Worm (Caenorhabditis elegans) whole organism, midembryonic: ENCODE results near the gene cyp-34A9.

Source experiments
- T22C8.4 ChIP-seq: fragments of 200-800 bp; sonication (Bioruptor generic); IDR thresholded peaks from 2 replicates; pipeline ENCODE4 v1.3.6; 2022; ENCODE audit warnings: missing genetic modification characterization, missing compliant biosample characterization
- cog-1 ChIP-seq: sonication (generic microtip); optimal IDR thresholded peaks from 2 replicates; lab custom pipeline; 2016; ENCODE audit warnings: missing genetic modification characterization, missing compliant biosample characterization
- flt-1 ChIP-seq: fragments of 200-800 bp; sonication (Bioruptor generic); IDR thresholded peaks from 2 replicates; pipeline ENCODE4 v1.3.6; 2022; ENCODE audit warnings: missing genetic modification characterization, missing compliant biosample characterization
- klf-2 ChIP-seq: fragments of 200-800 bp; sonication (Bioruptor generic); conservative IDR thresholded peaks from 2 replicates; pipeline ENCODE4 v1.3.6; 2022; ENCODE audit warnings: missing genetic modification reagents, missing genetic modification characterization, missing compliant biosample characterization
- med-1 ChIP-seq: sonication (generic microtip); optimal IDR thresholded peaks from 2 replicates; lab custom pipeline; 2017; ENCODE audit warnings: missing genetic modification characterization, mild to moderate bottlenecking, missing compliant biosample characterization, antibody characterized with exemption, missing genetic modification reagents; ENCODE audit not compliant: insufficient read depth
- ref-1 ChIP-seq: fragments of 200-800 bp; sonication (Bioruptor generic); conservative IDR thresholded peaks from 2 replicates; pipeline ENCODE4 v1.3.6; 2022; ENCODE audit warnings: missing genetic modification reagents, missing genetic modification characterization, missing compliant biosample characterization
- tab-1 ChIP-seq: fragments of 200-800 bp; sonication (Bioruptor generic); IDR thresholded peaks from 2 replicates; pipeline ENCODE4 v1.3.6; 2022; ENCODE audit warnings: missing genetic modification characterization, missing compliant biosample characterization
- ztf-23 ChIP-seq: fragments of 200-800 bp; sonication (Bioruptor generic); IDR thresholded peaks from 2 replicates; pipeline ENCODE4 v1.3.6; 2022; ENCODE audit warnings: missing genetic modification reagents, missing genetic modification characterization, missing compliant biosample characterization
- ztf-29 ChIP-seq: fragments of 200-800 bp; sonication (Bioruptor generic); IDR thresholded peaks from 2 replicates; pipeline ENCODE4 v1.3.6; 2022; ENCODE audit warnings: missing genetic modification reagents, missing genetic modification characterization, missing compliant biosample characterization

cyp-34A9 gene

DNA sequence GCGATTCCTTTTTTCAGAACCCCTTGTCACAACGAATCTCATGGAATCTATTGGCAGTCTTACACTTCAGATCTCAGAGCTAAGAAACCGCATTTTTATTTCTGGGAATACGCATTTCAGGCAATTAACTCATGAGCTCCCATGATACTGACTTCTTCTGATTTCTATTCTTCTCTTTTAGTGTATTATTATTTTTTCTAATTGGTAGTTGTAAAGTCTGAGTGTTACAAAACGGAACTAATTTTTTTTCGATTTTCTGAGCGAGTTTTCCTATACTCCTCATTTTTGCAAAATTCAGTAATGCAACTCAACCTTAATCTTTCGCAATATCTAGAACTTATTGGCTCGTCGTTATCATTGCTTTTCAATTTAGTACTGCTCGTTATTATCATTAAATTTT, 4.0 kb upstream of the cyp-34A9 start, which contains the start of gene str-82:
str-82 (plus strand) TSS at position 301 of the 400 bp plus-strand sequence.
- TF ChIP-seq ztf-23 (GFP tag; lab: Robert Waterston, UW) (no peak), cog-1 (tag; lab: Kevin White, UChicago) (no peak), ztf-29 (no peak), flt-1 (GFP tag; lab: Robert Waterston, UW) (no peak), ref-1 (GFP tag; lab: Robert Waterston, UW) (no peak), klf-2 (GFP tag; lab: Robert Waterston, UW) (no peak), tab-1 (GFP tag; lab: Robert Waterston, UW) (no peak), med-1 (GFP tag; lab: Kevin White, UChicago) (no peak), T22C8.4 (GFP tag; lab: Robert Waterston, UW) (no peak)

DNA sequence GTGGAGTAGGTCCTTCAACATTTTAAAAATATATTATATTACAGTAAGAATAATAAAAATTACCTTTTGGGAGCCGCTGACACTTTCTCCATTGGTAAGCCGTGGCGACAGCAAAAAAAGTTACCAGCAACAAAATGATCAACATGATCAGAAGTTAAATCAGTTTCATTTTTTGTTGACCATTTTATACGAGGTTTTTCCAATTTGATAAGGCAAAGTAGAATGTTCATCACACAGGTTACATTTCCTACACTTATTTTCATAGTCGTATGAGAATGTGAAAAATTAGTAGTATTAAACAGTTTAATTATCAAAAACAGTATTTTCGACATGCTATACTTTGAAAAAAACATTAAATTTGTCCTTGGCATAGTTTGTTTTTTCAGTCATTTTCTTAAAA, 2.5 kb upstream of the cyp-34A9 start, which contains the start of gene cyp-34A10:
cyp-34A10 (minus strand) TSS at position 146 of the 400 bp plus-strand sequence.
- TF ChIP-seq tab-1 (GFP tag; lab: Robert Waterston, UW) = no peak
- TF ChIP-seq ref-1 (GFP tag; lab: Robert Waterston, UW) = no peak
- TF ChIP-seq flt-1 (GFP tag; lab: Robert Waterston, UW) = no peak
- no peak for TF ChIP-seq ztf-23 (GFP tag; lab: Robert Waterston, UW)
- no peak for TF ChIP-seq klf-2 (GFP tag; lab: Robert Waterston, UW)
- TF ChIP-seq med-1 (GFP tag; lab: Kevin White, UChicago) = no peak
- no peak for TF ChIP-seq cog-1 (tag; lab: Kevin White, UChicago)
- no peak for TF ChIP-seq ztf-29
- TF ChIP-seq T22C8.4 (GFP tag; lab: Robert Waterston, UW) = no peak

DNA sequence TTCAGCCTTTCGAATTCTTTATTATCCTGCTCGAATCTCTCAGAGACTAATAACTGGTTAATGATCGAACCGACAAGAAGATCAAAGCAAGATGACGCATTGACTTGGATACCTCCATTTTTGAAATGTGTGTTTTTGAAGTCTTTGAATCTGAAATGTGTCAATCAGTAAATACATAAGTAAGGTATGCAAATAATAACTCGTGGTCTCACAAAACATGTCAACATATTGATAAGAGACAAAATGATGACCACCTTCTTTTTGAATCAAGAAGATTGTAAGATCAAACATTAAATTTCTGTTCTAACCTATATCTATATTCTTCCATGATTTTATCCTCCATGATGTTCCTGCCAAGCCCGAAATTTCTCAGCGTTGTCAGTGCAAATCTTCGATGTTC, 676 bp downstream of the cyp-34A9 start:
- no peak for TF ChIP-seq cog-1 (tag; lab: Kevin White, UChicago)
- TF ChIP-seq ztf-29 = no peak
- no peak for TF ChIP-seq ref-1 (GFP tag; lab: Robert Waterston, UW)
- TF ChIP-seq med-1 (GFP tag; lab: Kevin White, UChicago) = no peak
- TF ChIP-seq T22C8.4 (GFP tag; lab: Robert Waterston, UW) = no peak
- TF ChIP-seq tab-1 (GFP tag; lab: Robert Waterston, UW) = no peak
- no peak for TF ChIP-seq klf-2 (GFP tag; lab: Robert Waterston, UW)
- TF ChIP-seq ztf-23 (GFP tag; lab: Robert Waterston, UW) = no peak
- no peak for TF ChIP-seq flt-1 (GFP tag; lab: Robert Waterston, UW)

DNA sequence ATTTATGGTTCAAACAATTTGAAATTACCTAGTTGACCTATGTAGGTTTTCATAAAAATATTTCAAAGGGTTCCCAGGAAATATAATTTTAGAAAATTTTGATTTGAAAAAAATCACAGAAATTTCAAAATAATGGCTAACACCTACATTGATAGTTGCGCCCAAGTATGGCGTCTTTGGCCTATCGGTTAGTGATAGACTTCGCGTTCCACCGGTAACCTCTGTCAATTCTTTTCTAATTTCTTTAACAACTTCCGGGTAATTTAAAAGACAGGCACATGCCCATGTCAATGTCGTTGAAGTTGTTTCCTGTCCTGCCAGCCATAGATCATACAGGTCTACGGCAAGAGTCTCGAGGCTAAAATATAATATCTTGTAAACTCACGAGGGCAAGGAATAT, 1.4 kb downstream of the cyp-34A9 start:
- TF ChIP-seq cog-1 (tag; lab: Kevin White, UChicago) = no peak
- TF ChIP-seq ztf-23 (GFP tag; lab: Robert Waterston, UW) = no peak
- no peak for TF ChIP-seq ref-1 (GFP tag; lab: Robert Waterston, UW)
- no peak for TF ChIP-seq klf-2 (GFP tag; lab: Robert Waterston, UW)
- TF ChIP-seq T22C8.4 (GFP tag; lab: Robert Waterston, UW) = no peak
- TF ChIP-seq med-1 (GFP tag; lab: Kevin White, UChicago) = no peak
- no peak for TF ChIP-seq flt-1 (GFP tag; lab: Robert Waterston, UW)
- TF ChIP-seq tab-1 (GFP tag; lab: Robert Waterston, UW) = no peak
- TF ChIP-seq ztf-29 = no peak

DNA sequence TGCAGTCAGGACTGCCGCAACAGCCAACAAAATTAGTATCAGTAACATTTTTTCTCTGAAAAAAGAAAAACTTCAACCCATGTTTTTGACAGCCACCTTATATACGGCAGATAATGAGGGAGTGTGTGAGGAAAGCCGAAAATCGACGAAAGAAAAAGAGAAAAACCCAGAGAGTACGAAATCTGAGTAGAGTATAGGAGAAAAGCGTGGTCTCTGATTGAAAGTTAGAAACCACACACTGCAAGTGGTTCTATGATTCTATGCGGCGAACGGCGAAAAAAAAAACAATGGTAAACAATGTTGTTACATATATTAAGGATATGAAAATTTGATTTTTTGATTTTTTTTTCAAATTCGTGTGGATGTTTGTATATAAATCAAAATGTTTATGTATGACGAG, 2.6 kb downstream of the cyp-34A9 start, which contains the start of gene cyp-34A8:
cyp-34A8 (minus strand) TSS at position 62 of the 400 bp plus-strand sequence.
- TF ChIP-seq tab-1 (GFP tag; lab: Robert Waterston, UW) (no peak), ztf-29 (no peak), ref-1 (GFP tag; lab: Robert Waterston, UW) (no peak), T22C8.4 (GFP tag; lab: Robert Waterston, UW) (no peak), med-1 (GFP tag; lab: Kevin White, UChicago) (no peak), ztf-23 (GFP tag; lab: Robert Waterston, UW) (no peak), flt-1 (GFP tag; lab: Robert Waterston, UW) (no peak)

DNA sequence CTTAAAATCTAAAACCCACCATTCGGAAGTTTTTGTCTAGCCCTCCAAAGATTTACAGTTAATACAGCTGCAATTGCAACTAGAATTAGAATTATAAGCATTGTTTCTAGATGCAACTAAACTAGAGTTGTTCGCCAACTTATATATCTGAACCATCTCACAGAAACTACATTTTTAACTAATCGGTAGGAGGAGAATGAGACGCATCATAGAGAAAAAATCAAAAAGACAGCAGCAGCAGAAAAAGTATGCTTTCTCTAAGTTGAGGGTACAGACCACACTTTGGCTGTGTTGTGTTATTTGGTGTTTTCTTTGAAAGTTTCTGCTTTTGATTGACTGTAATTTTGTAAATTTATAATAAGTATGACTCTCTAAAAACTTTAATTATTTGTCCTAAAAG, 6.6 kb downstream of the cyp-34A9 start, which contains the start of gene cyp-34A7:
cyp-34A7 (minus strand) TSS at position 101 of the 400 bp plus-strand sequence.
- no peak for TF ChIP-seq klf-2 (GFP tag; lab: Robert Waterston, UW)
- TF ChIP-seq tab-1 (GFP tag; lab: Robert Waterston, UW) = no peak
- TF ChIP-seq flt-1 (GFP tag; lab: Robert Waterston, UW) = no peak
- TF ChIP-seq ztf-29 = no peak
- TF ChIP-seq ref-1 (GFP tag; lab: Robert Waterston, UW) = no peak
- TF ChIP-seq med-1 (GFP tag; lab: Kevin White, UChicago) = no peak
- no peak for TF ChIP-seq T22C8.4 (GFP tag; lab: Robert Waterston, UW)
- no peak for TF ChIP-seq ztf-23 (GFP tag; lab: Robert Waterston, UW)
- no peak for TF ChIP-seq cog-1 (tag; lab: Kevin White, UChicago)

DNA sequence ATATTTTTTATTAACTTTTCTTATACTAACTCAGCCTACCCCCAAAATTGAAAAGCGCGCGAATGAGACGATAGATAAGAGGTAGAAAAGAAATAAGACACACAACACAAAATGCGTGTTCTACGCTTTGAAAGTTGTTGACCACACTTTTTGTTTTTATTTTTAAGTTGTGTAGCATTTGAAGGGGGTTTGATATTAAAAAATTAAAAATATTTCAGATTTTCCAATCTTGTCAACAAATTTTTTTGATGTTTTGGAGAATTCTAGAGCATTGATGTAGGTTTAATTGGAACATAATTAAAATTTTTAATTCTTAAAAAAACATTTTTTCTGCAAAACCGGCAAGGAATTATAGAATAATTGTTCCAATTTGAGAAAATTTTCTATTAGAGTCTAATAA, 9.1 kb downstream of the cyp-34A9 start, which contains the start of gene cyp-34A6:
cyp-34A6 (minus strand) TSS at position 101 of the 400 bp plus-strand sequence.
- TF ChIP-seq ztf-23 (GFP tag; lab: Robert Waterston, UW) (no peak), tab-1 (GFP tag; lab: Robert Waterston, UW) (no peak), klf-2 (GFP tag; lab: Robert Waterston, UW) (no peak), flt-1 (GFP tag; lab: Robert Waterston, UW) (no peak), med-1 (GFP tag; lab: Kevin White, UChicago) (no peak), ref-1 (GFP tag; lab: Robert Waterston, UW) (no peak), cog-1 (tag; lab: Kevin White, UChicago) (no peak), ztf-29 (no peak), T22C8.4 (GFP tag; lab: Robert Waterston, UW) (no peak)

DNA sequence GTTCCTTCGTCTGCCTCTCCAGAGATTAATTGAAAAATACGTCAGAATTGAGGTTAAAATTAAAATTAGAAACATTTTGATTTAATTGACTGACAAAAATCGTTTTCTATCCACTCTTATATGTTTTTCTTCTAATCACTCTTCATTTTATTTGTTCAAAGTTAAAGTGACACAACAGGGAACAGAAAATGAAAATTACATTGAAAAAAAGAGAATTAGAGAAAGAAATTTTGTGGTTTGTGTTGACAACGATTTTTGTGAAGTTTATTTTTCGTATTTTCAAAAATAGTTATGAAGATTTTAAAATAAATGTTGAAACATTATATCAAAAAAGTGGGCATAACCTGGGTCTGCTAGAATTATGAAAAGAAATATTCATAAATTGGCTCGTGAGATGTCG, 12.7 kb downstream of the cyp-34A9 start, which contains the start of gene cyp-34A5:
cyp-34A5 (minus strand) TSS at position 101 of the 400 bp plus-strand sequence.
- no peak for TF ChIP-seq T22C8.4 (GFP tag; lab: Robert Waterston, UW)
- TF ChIP-seq klf-2 (GFP tag; lab: Robert Waterston, UW) = no peak
- no peak for TF ChIP-seq ztf-23 (GFP tag; lab: Robert Waterston, UW)
- TF ChIP-seq cog-1 (tag; lab: Kevin White, UChicago) = no peak
- TF ChIP-seq flt-1 (GFP tag; lab: Robert Waterston, UW) = no peak
- no peak for TF ChIP-seq tab-1 (GFP tag; lab: Robert Waterston, UW)
- TF ChIP-seq ref-1 (GFP tag; lab: Robert Waterston, UW) = no peak
- TF ChIP-seq med-1 (GFP tag; lab: Kevin White, UChicago) = no peak
- TF ChIP-seq ztf-29 = no peak
